Fruit fly (Drosophila melanogaster) whole organism, embryonic: Measurements from ENCODE around the gene mwh.
A peak's percentile ranks its signal among the peaks of the same experiment; 100 is the strongest.

Source experiments
- Asciz ChIP-seq: fragments of 200-800 bp; sonication (Bioruptor generic); optimal IDR thresholded peaks from 2 replicates; lab custom pipeline; 2017; ENCODE audit warnings: missing biosample characterization, mild to moderate bottlenecking, missing genetic modification characterization, missing genetic modification reagents
- CG12391 ChIP-seq: fragments of 200-800 bp; sonication (Bioruptor generic); optimal IDR thresholded peaks from 3 replicates; lab custom pipeline; 2018; ENCODE audit warnings: missing biosample characterization, mild to moderate bottlenecking, missing genetic modification characterization, moderate library complexity
- CG13287 ChIP-seq: fragments of 200-800 bp; sonication (Bioruptor generic); IDR thresholded peaks from 2 replicates; pipeline ENCODE4 v1.3.6; 2022; ENCODE audit warnings: missing biosample characterization, missing genetic modification characterization; ENCODE audit not compliant: partially characterized antibody
- CG17186 ChIP-seq: fragments of 200-800 bp; sonication (Bioruptor generic); optimal IDR thresholded peaks from 3 replicates; lab custom pipeline; 2017; ENCODE audit warnings: missing biosample characterization, missing genetic modification reagents, missing genetic modification characterization
- CG1792 ChIP-seq: fragments of 200-800 bp; sonication (Bioruptor generic); optimal IDR thresholded peaks from 2 replicates; lab custom pipeline; 2016; ENCODE audit warnings: missing biosample characterization, missing genetic modification characterization
- CG2678 ChIP-seq: fragments of 200-800 bp; sonication (Bioruptor generic); optimal IDR thresholded peaks from 3 replicates; lab custom pipeline; 2019; ENCODE audit warnings: missing biosample characterization, mild to moderate bottlenecking, missing genetic modification characterization, moderate library complexity
- CG4707 ChIP-seq: fragments of 200-800 bp; sonication (Bioruptor generic); optimal IDR thresholded peaks from 2 replicates; lab custom pipeline; 2018; ENCODE audit warnings: missing biosample characterization, mild to moderate bottlenecking, missing genetic modification characterization, moderate library complexity
- CG6765 ChIP-seq: fragments of 200-800 bp; sonication (Bioruptor generic); optimal IDR thresholded peaks from 3 replicates; lab custom pipeline; 2017; ENCODE audit warnings: missing biosample characterization, mild to moderate bottlenecking, missing genetic modification characterization
- CG7786 ChIP-seq: fragments of 200-800 bp; sonication (Bioruptor generic); optimal IDR thresholded peaks from 2 replicates; lab custom pipeline; 2016; ENCODE audit warnings: missing biosample characterization, missing genetic modification characterization
- CG8765 ChIP-seq: fragments of 200-800 bp; sonication (Bioruptor generic); IDR thresholded peaks from 2 replicates; pipeline ENCODE4 v1.3.6; 2022; ENCODE audit warnings: missing biosample characterization, missing genetic modification characterization
- CG9727 ChIP-seq: fragments of 200-800 bp; sonication (Bioruptor generic); optimal IDR thresholded peaks from 3 replicates; lab custom pipeline; 2017; ENCODE audit warnings: missing biosample characterization, mild to moderate bottlenecking, missing genetic modification characterization
- CkIIα-i1 ChIP-seq: fragments of 200-800 bp; sonication (Bioruptor generic); IDR thresholded peaks from 2 replicates; pipeline ENCODE4 v1.3.6; 2022; ENCODE audit warnings: missing biosample characterization, missing genetic modification characterization
- D19B ChIP-seq: fragments of 200-800 bp; sonication (Bioruptor generic); optimal IDR thresholded peaks from 2 replicates; lab custom pipeline; 2017; ENCODE audit warnings: missing biosample characterization, mild to moderate bottlenecking, missing genetic modification characterization
- Doc3 ChIP-seq: fragments of 200-800 bp; sonication (Bioruptor generic); IDR thresholded peaks from 3 replicates; pipeline ENCODE4 v1.3.6; 2022; ENCODE audit warnings: missing biosample characterization, missing genetic modification characterization; ENCODE audit not compliant: partially characterized antibody
- Dp ChIP-seq: fragments of 200-800 bp; sonication (Bioruptor generic); optimal IDR thresholded peaks from 2 replicates; lab custom pipeline; 2018; ENCODE audit warnings: missing biosample characterization, mild to moderate bottlenecking, missing genetic modification characterization, moderate library complexity
- H2.0 ChIP-seq: fragments of 200-800 bp; sonication (Bioruptor generic); IDR thresholded peaks from 2 replicates; pipeline ENCODE4 v1.3.6; 2022; ENCODE audit warnings: missing biosample characterization, missing genetic modification characterization
- Jarid2 ChIP-seq: fragments of 200-800 bp; sonication (Bioruptor generic); optimal IDR thresholded peaks from 3 replicates; lab custom pipeline; 2017; ENCODE audit warnings: mild to moderate bottlenecking, missing biosample characterization, missing genetic modification reagents, missing genetic modification characterization
- Lhr ChIP-seq: fragments of 200-800 bp; sonication (Bioruptor generic); optimal IDR thresholded peaks from 3 replicates; lab custom pipeline; 2017; ENCODE audit warnings: mild to moderate bottlenecking, missing biosample characterization, missing genetic modification reagents, missing genetic modification characterization
- Mad ChIP-seq: fragments of 200-800 bp; sonication (Bioruptor generic); optimal IDR thresholded peaks from 2 replicates; lab custom pipeline; 2016; ENCODE audit warnings: missing biosample characterization, missing genetic modification characterization
- Med ChIP-seq: fragments of 200-800 bp; sonication (Bioruptor generic); peaks from one replicate; lab custom pipeline; 2016; ENCODE audit warnings: missing biosample characterization, missing genetic modification characterization, mild to moderate bottlenecking, inconsistent platforms, moderate library complexity
- Oli ChIP-seq: fragments of 200-800 bp; sonication (Bioruptor generic); optimal IDR thresholded peaks from 2 replicates; lab custom pipeline; 2018; ENCODE audit warnings: missing biosample characterization, mild to moderate bottlenecking, missing genetic modification characterization, moderate library complexity
- Ravus ChIP-seq: fragments of 200-800 bp; sonication (Bioruptor generic); IDR thresholded peaks from 2 replicates; pipeline ENCODE4 v1.3.6; 2022; ENCODE audit warnings: missing biosample characterization, missing genetic modification characterization
- Ssrp ChIP-seq: fragments of 200-800 bp; sonication (Bioruptor generic); optimal IDR thresholded peaks from 2 replicates; lab custom pipeline; 2018; ENCODE audit warnings: missing biosample characterization, mild to moderate bottlenecking, missing genetic modification characterization, moderate library complexity
- ac ChIP-seq: fragments of 200-800 bp; sonication (Bioruptor generic); optimal IDR thresholded peaks from 3 replicates; lab custom pipeline; 2017; ENCODE audit warnings: missing biosample characterization, mild to moderate bottlenecking, missing genetic modification characterization
- amos ChIP-seq: fragments of 200-800 bp; sonication (Bioruptor generic); IDR thresholded peaks from 2 replicates; pipeline ENCODE4 v1.3.6; 2022; ENCODE audit warnings: missing biosample characterization, missing genetic modification characterization; ENCODE audit not compliant: partially characterized antibody
- ap ChIP-seq: fragments of 200-800 bp; sonication (Bioruptor generic); IDR thresholded peaks from 2 replicates; pipeline ENCODE4 v1.3.6; 2022; ENCODE audit warnings: missing biosample characterization, missing genetic modification characterization
- az2 ChIP-seq: fragments of 200-800 bp; sonication (Bioruptor generic); optimal IDR thresholded peaks from 3 replicates; lab custom pipeline; 2016; ENCODE audit warnings: missing biosample characterization, missing genetic modification characterization
- cato ChIP-seq: fragments of 200-800 bp; sonication (Bioruptor generic); optimal IDR thresholded peaks from 2 replicates; lab custom pipeline; 2016; ENCODE audit warnings: missing biosample characterization, missing genetic modification characterization, borderline replicate concordance
- caup ChIP-seq: fragments of 200-800 bp; sonication (Bioruptor generic); optimal IDR thresholded peaks from 3 replicates; lab custom pipeline; 2017; ENCODE audit warnings: missing biosample characterization, mild to moderate bottlenecking, missing genetic modification characterization, moderate library complexity; ENCODE audit not compliant: severe bottlenecking
- dati ChIP-seq: fragments of 200-800 bp; sonication (Bioruptor generic); IDR thresholded peaks from 2 replicates; pipeline ENCODE4 v1.3.6; 2022; ENCODE audit warnings: missing biosample characterization, missing genetic modification characterization
- dmrt99B ChIP-seq: fragments of 200-800 bp; sonication (Bioruptor generic); optimal IDR thresholded peaks from 2 replicates; lab custom pipeline; 2018; ENCODE audit warnings: missing biosample characterization, mild to moderate bottlenecking, missing genetic modification characterization, moderate library complexity
- fru ChIP-seq: fragments of >200 bp; optimal IDR thresholded peaks from 2 replicates; lab custom pipeline; 2017
- gce ChIP-seq: fragments of 200-800 bp; sonication (Bioruptor generic); IDR thresholded peaks from 3 replicates; pipeline ENCODE4 v1.3.6; 2022; ENCODE audit warnings: missing biosample characterization, missing genetic modification characterization
- klu ChIP-seq: fragments of 200-800 bp; sonication (Bioruptor generic); IDR thresholded peaks from 2 replicates; pipeline ENCODE4 v1.3.6; 2022; ENCODE audit warnings: missing biosample characterization, missing genetic modification characterization
- lilli ChIP-seq: fragments of 200-800 bp; sonication (Bioruptor generic); optimal IDR thresholded peaks from 3 replicates; lab custom pipeline; 2016; ENCODE audit warnings: missing biosample characterization, missing genetic modification characterization
- mld ChIP-seq: fragments of 200-800 bp; sonication (Bioruptor generic); IDR thresholded peaks from 3 replicates; pipeline ENCODE4 v1.3.6; 2022; ENCODE audit warnings: missing biosample characterization, missing genetic modification characterization; ENCODE audit not compliant: partially characterized antibody
- pan ChIP-seq, 4 experiments: fragments of >200 bp in 3 of 4; fragments of 200-800 bp in 1 of 4; sonication (Bioruptor generic) in 1 of 4; optimal IDR thresholded peaks in 3 of 4; IDR thresholded peaks in 1 of 4; 2 replicates each; pipeline versions ENCODE4 v1.3.6 to Lab custom; 2017 to 2022; ENCODE audit warnings: missing biosample characterization in 2 of 4, missing genetic modification characterization in 2 of 4, mixed read lengths in 1 of 4
- pfk ChIP-seq: fragments of 200-800 bp; sonication (Bioruptor generic); optimal IDR thresholded peaks from 2 replicates; lab custom pipeline; 2018; ENCODE audit warnings: missing biosample characterization, mild to moderate bottlenecking, missing genetic modification characterization, moderate library complexity
- salm ChIP-seq: fragments of 200-800 bp; sonication (Bioruptor generic); optimal IDR thresholded peaks from 2 replicates; lab custom pipeline; 2018; ENCODE audit warnings: missing biosample characterization, mild to moderate bottlenecking, missing genetic modification characterization
- slbo ChIP-seq: fragments of 200-800 bp; sonication (Bioruptor generic); IDR thresholded peaks from 2 replicates; pipeline ENCODE4 v1.3.6; 2022; ENCODE audit warnings: missing biosample characterization, missing genetic modification characterization
- slp2 ChIP-seq: fragments of 200-800 bp; sonication (Bioruptor generic); optimal IDR thresholded peaks from 2 replicates; lab custom pipeline; 2016; ENCODE audit warnings: missing biosample characterization, missing genetic modification characterization
- tio ChIP-seq: fragments of 200-800 bp; sonication (Bioruptor generic); optimal IDR thresholded peaks from 2 replicates; lab custom pipeline; 2017; ENCODE audit warnings: missing biosample characterization, missing genetic modification characterization, inconsistent platforms
- tx ChIP-seq: fragments of 200-800 bp; sonication (Bioruptor generic); optimal IDR thresholded peaks from 2 replicates; lab custom pipeline; 2016; ENCODE audit warnings: missing biosample characterization, missing genetic modification characterization
- unc-4 ChIP-seq: fragments of 200-800 bp; sonication (Bioruptor generic); IDR thresholded peaks from 2 replicates; pipeline ENCODE4 v1.3.6; 2022; ENCODE audit warnings: missing biosample characterization, missing genetic modification characterization; ENCODE audit not compliant: partially characterized antibody
- vvl ChIP-seq: fragments of 200-800 bp; sonication (Bioruptor generic); IDR thresholded peaks from 2 replicates; pipeline ENCODE4 v1.3.6; 2022; ENCODE audit warnings: missing biosample characterization, missing genetic modification characterization
- wor ChIP-seq: fragments of 200-800 bp; sonication (Bioruptor generic); IDR thresholded peaks from 2 replicates; pipeline ENCODE4 v1.3.6; 2022; ENCODE audit warnings: missing biosample characterization, missing genetic modification characterization

Gene mwh

dm6 chr3L:1204674-1205547, 4.3 kb downstream of the mwh start, which contains the start of gene CG9119 (continued):
- TF ChIP-seq CG4707 (GFP tag; lab: Kevin White, UChicago) = no peak
- TF ChIP-seq Ravus (GFP tag; lab: Robert Waterston, UW) = 0 out of 2 replicates have a peak, but pooled peaks have one; percentile 1
- TF ChIP-seq tio (GFP tag; lab: Kevin White, UChicago) = peak; percentile 71
- TF ChIP-seq CkIIα-i1 (GFP tag; lab: Robert Waterston, UW) = no peak
- TF ChIP-seq CG13287 (GFP tag; lab: Robert Waterston, UW) = no peak
- TF ChIP-seq pfk (GFP tag; lab: Kevin White, UChicago) = no peak
- no peak for TF ChIP-seq CG17186
- TF ChIP-seq fru (lab: Kevin White, UChicago) = no peak
- TF ChIP-seq CG1792 (GFP tag; lab: Kevin White, UChicago) = peak; percentile 34
- TF ChIP-seq CG12391 (tag; lab: Kevin White, UChicago) = peak; percentile 64
- no peak for TF ChIP-seq mld (GFP tag; lab: Robert Waterston, UW)
- TF ChIP-seq salm (tag; lab: Kevin White, UChicago) = no peak
- peak; percentile 69 for TF ChIP-seq CG9727 (GFP tag; lab: Kevin White, UChicago)
- TF ChIP-seq pan (optimal IDR thresholded peaks at IDR 0.05; lab: Kevin White, UChicago) = no peak
- peak in 1 of 2 experiments; percentile 45 for TF ChIP-seq pan (GFP tag; optimal IDR thresholded peaks at IDR 0.05 in 1 of 2, IDR thresholded peaks at IDR 0.05 in 1 of 2)
- peak; percentile 86 for TF ChIP-seq Med
- peak; percentile 1 for TF ChIP-seq CG6765

dm6 chr3L:1206682-1207421, 6.3 kb downstream of the mwh start, which contains the start of gene LysB:
LysB (plus strand) TSS chr3L:1207371.
- TF ChIP-seq unc-4 (GFP tag; lab: Robert Waterston, UW) (no peak), ap (GFP tag; lab: Robert Waterston, UW) (no peak), CG7786 (GFP tag; lab: Kevin White, UChicago) (no peak), D19B (GFP tag; lab: Kevin White, UChicago) (no peak), Oli (tag; lab: Kevin White, UChicago) (no peak), cato (GFP tag; lab: Kevin White, UChicago) (no peak), CG8765 (GFP tag; lab: Robert Waterston, UW) (no peak), Jarid2 (GFP tag; lab: Kevin White, UChicago) (peak; percentile 4), Mad (GFP tag; lab: Kevin White, UChicago) (no peak), ac (no peak), Doc3 (no peak), lilli (GFP tag; lab: Kevin White, UChicago) (no peak), wor (GFP tag; lab: Robert Waterston, UW) (no peak), dmrt99B (tag; lab: Kevin White, UChicago) (no peak), H2.0 (GFP tag; lab: Robert Waterston, UW) (no peak), az2 (GFP tag; lab: Kevin White, UChicago) (no peak), amos (GFP tag; lab: Robert Waterston, UW) (no peak; the same call in 1 of the 2 replicates), Dp (GFP tag; lab: Kevin White, UChicago) (peak; percentile 59), dati (GFP tag; lab: Robert Waterston, UW) (no peak), CG2678 (no peak), gce (no peak), slp2 (GFP tag; lab: Kevin White, UChicago) (no peak), klu (GFP tag; lab: Robert Waterston, UW) (no peak), tx (no peak), caup (GFP tag; lab: Kevin White, UChicago) (no peak), slbo (GFP tag; lab: Robert Waterston, UW) (no peak), Asciz (GFP tag; lab: Kevin White, UChicago) (no peak), vvl (0 out of 2 replicates have a peak, but pooled peaks have one; percentile 30), Ssrp (tag; lab: Kevin White, UChicago) (no peak), Lhr (GFP tag; lab: Kevin White, UChicago) (peak; percentile 37)
